Worm (Caenorhabditis elegans) whole organism, early embryonic: ENCODE data around the gene far-6.

Experiments used
- B0310.2 ChIP-seq: sonication (generic microtip); optimal IDR thresholded peaks from 2 replicates; lab custom pipeline; 2016; ENCODE audit warnings: mild to moderate bottlenecking, missing genetic modification characterization, missing compliant biosample characterization
- ceh-13 ChIP-seq: fragments of 200-800 bp; sonication (Bioruptor generic); optimal IDR thresholded peaks from 2 replicates; lab custom pipeline; 2018; ENCODE audit warnings: mild to moderate bottlenecking, missing genetic modification characterization, missing compliant biosample characterization

ce11 chrIV:13371699-13372098 lies 43.5 kb downstream of the far-6 start, which contains the start of gene Y62E10A.6:
- TF ChIP-seq ceh-13 (GFP tag; lab: Kevin White, UChicago) (no peak), B0310.2 (tag; lab: Kevin White, UChicago) (no peak)
